Fruit fly (Drosophila melanogaster) whole organism, embryonic: Measurements from ENCODE around the gene CG15044.

Experiments used
- CG10565 ChIP-seq: fragments of 200-800 bp; sonication (Bioruptor generic); optimal IDR thresholded peaks from 3 replicates; lab custom pipeline; 2016; ENCODE audit warnings: missing biosample characterization, mild to moderate bottlenecking, missing genetic modification characterization
- CG11398 ChIP-seq: fragments of 200-800 bp; sonication (Bioruptor generic); optimal IDR thresholded peaks from 2 replicates; lab custom pipeline; 2016; ENCODE audit warnings: missing biosample characterization, missing genetic modification characterization
- CG13775 ChIP-seq: fragments of 200-800 bp; sonication (Bioruptor generic); optimal IDR thresholded peaks from 3 replicates; lab custom pipeline; 2017; ENCODE audit warnings: missing biosample characterization, mild to moderate bottlenecking, missing genetic modification characterization
- CG15514 ChIP-seq: fragments of 200-800 bp; sonication (Bioruptor generic); optimal IDR thresholded peaks from 3 replicates; lab custom pipeline; 2017; ENCODE audit warnings: missing biosample characterization, missing genetic modification characterization, mild to moderate bottlenecking, moderate library complexity, missing genetic modification reagents
- CG15696 ChIP-seq: fragments of 200-800 bp; sonication (Bioruptor generic); optimal IDR thresholded peaks from 2 replicates; lab custom pipeline; 2019; ENCODE audit warnings: missing biosample characterization, mild to moderate bottlenecking, missing genetic modification characterization, moderate library complexity
- CG17612 ChIP-seq: fragments of 200-800 bp; sonication (Bioruptor generic); IDR thresholded peaks from 2 replicates; pipeline ENCODE4 v1.3.6; 2022; ENCODE audit warnings: missing biosample characterization, missing genetic modification characterization
- CG18476 ChIP-seq: fragments of 200-800 bp; sonication (Bioruptor generic); optimal IDR thresholded peaks from 2 replicates; lab custom pipeline; 2016; ENCODE audit warnings: missing biosample characterization, mild to moderate bottlenecking, missing genetic modification characterization
- CG18619 ChIP-seq: fragments of 200-800 bp; sonication (Bioruptor generic); optimal IDR thresholded peaks from 3 replicates; lab custom pipeline; 2017; ENCODE audit warnings: missing biosample characterization, mild to moderate bottlenecking, missing genetic modification characterization
- CG2199 ChIP-seq: fragments of 200-800 bp; sonication (Bioruptor generic); IDR thresholded peaks from 3 replicates; pipeline ENCODE4 v1.3.6; 2022; ENCODE audit warnings: missing biosample characterization, missing genetic modification characterization
- CG2678 ChIP-seq: fragments of 200-800 bp; sonication (Bioruptor generic); optimal IDR thresholded peaks from 3 replicates; lab custom pipeline; 2019; ENCODE audit warnings: missing biosample characterization, mild to moderate bottlenecking, missing genetic modification characterization, moderate library complexity
- CG32772 ChIP-seq: fragments of 200-800 bp; sonication (Bioruptor generic); IDR thresholded peaks from 2 replicates; pipeline ENCODE4 v1.3.6; 2022; ENCODE audit warnings: missing biosample characterization, missing genetic modification characterization
- CG3407 ChIP-seq: fragments of 200-800 bp; sonication (Bioruptor generic); optimal IDR thresholded peaks from 2 replicates; lab custom pipeline; 2018; ENCODE audit warnings: missing biosample characterization, mild to moderate bottlenecking, missing genetic modification characterization
- CG34224 ChIP-seq: fragments of 200-800 bp; sonication (Bioruptor generic); IDR thresholded peaks from 3 replicates; pipeline ENCODE4 v1.3.6; 2022; ENCODE audit warnings: missing biosample characterization, missing genetic modification characterization; ENCODE audit not compliant: partially characterized antibody
- CG3726 ChIP-seq: fragments of 200-800 bp; sonication (Bioruptor generic); IDR thresholded peaks from 3 replicates; pipeline ENCODE4, ENCODE4 v1.3.6; 2022; ENCODE audit warnings: missing biosample characterization, missing genetic modification characterization
- CG6272 ChIP-seq: fragments of 200-800 bp; sonication (Bioruptor generic); IDR thresholded peaks from 2 replicates; pipeline ENCODE4 v1.3.6; 2022; ENCODE audit warnings: missing biosample characterization, missing genetic modification characterization
- CG7745 ChIP-seq: fragments of 200-800 bp; sonication (Bioruptor generic); optimal IDR thresholded peaks from 2 replicates; lab custom pipeline; 2018; ENCODE audit warnings: missing biosample characterization, mild to moderate bottlenecking, missing genetic modification characterization, moderate library complexity
- CG7928 ChIP-seq: fragments of 200-800 bp; sonication (Bioruptor generic); optimal IDR thresholded peaks from 2 replicates; lab custom pipeline; 2017; ENCODE audit warnings: missing biosample characterization, mild to moderate bottlenecking, missing genetic modification characterization
- CG8765 ChIP-seq: fragments of 200-800 bp; sonication (Bioruptor generic); IDR thresholded peaks from 2 replicates; pipeline ENCODE4 v1.3.6; 2022; ENCODE audit warnings: missing biosample characterization, missing genetic modification characterization
- CG9609 ChIP-seq: fragments of 200-800 bp; sonication (Bioruptor generic); optimal IDR thresholded peaks from 3 replicates; lab custom pipeline; 2016; ENCODE audit warnings: missing biosample characterization, missing genetic modification characterization
- D19A ChIP-seq: fragments of 200-800 bp; optimal IDR thresholded peaks from 3 replicates; lab custom pipeline; 2019; ENCODE audit warnings: missing biosample characterization, mild to moderate bottlenecking, missing genetic modification characterization, moderate library complexity
- Dek ChIP-seq: fragments of 200-800 bp; sonication (Bioruptor generic); optimal IDR thresholded peaks from 3 replicates; lab custom pipeline; 2019; ENCODE audit warnings: missing biosample characterization, mild to moderate bottlenecking, missing genetic modification characterization, moderate library complexity
- Fer1 ChIP-seq: fragments of 200-800 bp; sonication (Bioruptor generic); optimal IDR thresholded peaks from 2 replicates; lab custom pipeline; 2017; ENCODE audit warnings: missing biosample characterization, mild to moderate bottlenecking, missing genetic modification characterization
- Gug ChIP-seq: fragments of 200-800 bp; sonication (Bioruptor generic); IDR thresholded peaks from 4 replicates; pipeline ENCODE4 v1.3.6; 2022; ENCODE audit warnings: missing biosample characterization, missing genetic modification characterization
- Med ChIP-seq: fragments of 200-800 bp; sonication (Bioruptor generic); peaks from one replicate; lab custom pipeline; 2016; ENCODE audit warnings: missing biosample characterization, missing genetic modification characterization, mild to moderate bottlenecking, inconsistent platforms, moderate library complexity
- NC2β ChIP-seq: fragments of 200-800 bp; sonication (Bioruptor generic); optimal IDR thresholded peaks from 2 replicates; lab custom pipeline; 2016; ENCODE audit warnings: missing biosample characterization, missing genetic modification characterization
- Nf-YC ChIP-seq: fragments of 200-800 bp; optimal IDR thresholded peaks from 3 replicates; lab custom pipeline; 2019; ENCODE audit warnings: missing biosample characterization, mild to moderate bottlenecking, missing genetic modification characterization, moderate library complexity
- Side ChIP-seq: fragments of 200-800 bp; sonication (Bioruptor generic); optimal IDR thresholded peaks from 2 replicates; lab custom pipeline; 2016; ENCODE audit warnings: missing biosample characterization, missing genetic modification characterization
- Sry-β ChIP-seq: fragments of 200-800 bp; sonication (Bioruptor generic); optimal IDR thresholded peaks from 2 replicates; lab custom pipeline; 2018; ENCODE audit warnings: missing biosample characterization, mild to moderate bottlenecking, missing genetic modification characterization, moderate library complexity
- TFAM ChIP-seq: fragments of 200-800 bp; sonication (Bioruptor generic); optimal IDR thresholded peaks from 2 replicates; lab custom pipeline; 2017; ENCODE audit warnings: missing biosample characterization, missing genetic modification characterization, inconsistent platforms
- Xbp1 ChIP-seq: fragments of 200-800 bp; sonication (Bioruptor generic); optimal IDR thresholded peaks from 3 replicates; lab custom pipeline; 2016; ENCODE audit warnings: missing biosample characterization, mild to moderate bottlenecking, missing genetic modification characterization
- abd-A ChIP-seq: fragments of 200-800 bp; sonication (Bioruptor generic); optimal IDR thresholded peaks from 3 replicates; lab custom pipeline; 2019; ENCODE audit warnings: missing biosample characterization, mild to moderate bottlenecking, missing genetic modification characterization, moderate library complexity
- btn ChIP-seq: fragments of 200-800 bp; sonication (Bioruptor generic); optimal IDR thresholded peaks from 2 replicates; lab custom pipeline; 2016; ENCODE audit warnings: missing biosample characterization, missing genetic modification characterization
- chinmo ChIP-seq: fragments of 200-800 bp; sonication (Bioruptor generic); IDR thresholded peaks from 4 replicates; pipeline ENCODE4 v1.3.6; 2022; ENCODE audit warnings: missing biosample characterization, missing genetic modification characterization; ENCODE audit not compliant: partially characterized antibody
- crp ChIP-seq, 2 experiments: fragments of 200-800 bp; sonication (Bioruptor generic); optimal IDR thresholded peaks; 2 replicates in 1 of 2; 3 replicates in 1 of 2; lab custom pipeline; 2017; ENCODE audit warnings: missing biosample characterization in 2 of 2, missing genetic modification characterization in 2 of 2, mild to moderate bottlenecking in 1 of 2, moderate library complexity in 1 of 2
- jigr1 ChIP-seq: fragments of 200-800 bp; sonication (Bioruptor generic); IDR thresholded peaks from 3 replicates; pipeline ENCODE4 v1.3.6; 2022; ENCODE audit warnings: missing biosample characterization, missing genetic modification characterization
- jing ChIP-seq: fragments of 200-800 bp; sonication (Bioruptor generic); optimal IDR thresholded peaks from 2 replicates; lab custom pipeline; 2018; ENCODE audit warnings: missing biosample characterization, mild to moderate bottlenecking, missing genetic modification characterization
- kay ChIP-seq: fragments of 200-800 bp; sonication (Bioruptor generic); optimal IDR thresholded peaks from 2 replicates; lab custom pipeline; 2016; ENCODE audit warnings: missing biosample characterization, missing genetic modification characterization
- ken ChIP-seq: fragments of 200-800 bp; sonication (Bioruptor generic); IDR thresholded peaks from 3 replicates; pipeline ENCODE4 v1.3.6; 2022; ENCODE audit warnings: missing biosample characterization, missing genetic modification characterization
- knrl ChIP-seq: fragments of 200-800 bp; sonication (Bioruptor generic); IDR thresholded peaks from 3 replicates; pipeline ENCODE4 v1.3.6; 2022; ENCODE audit warnings: missing biosample characterization, missing genetic modification characterization; ENCODE audit not compliant: partially characterized antibody
- nmo ChIP-seq: fragments of 200-800 bp; sonication (Bioruptor generic); optimal IDR thresholded peaks from 2 replicates; lab custom pipeline; 2018; ENCODE audit warnings: missing biosample characterization, mild to moderate bottlenecking, missing genetic modification characterization, moderate library complexity
- p53 ChIP-seq: fragments of 200-800 bp; sonication (Bioruptor generic); optimal IDR thresholded peaks from 2 replicates; lab custom pipeline; 2016; ENCODE audit warnings: missing biosample characterization, missing genetic modification characterization
- pan ChIP-seq, 4 experiments: fragments of >200 bp in 3 of 4; fragments of 200-800 bp in 1 of 4; sonication (Bioruptor generic) in 1 of 4; optimal IDR thresholded peaks in 3 of 4; IDR thresholded peaks in 1 of 4; 2 replicates each; pipeline versions ENCODE4 v1.3.6 to Lab custom; 2017 to 2022; ENCODE audit warnings: missing biosample characterization in 2 of 4, missing genetic modification characterization in 2 of 4, mixed read lengths in 1 of 4
- sc ChIP-seq, 3 experiments: fragments of >200 bp in 2 of 3; fragments of 200-800 bp in 1 of 3; sonication (Bioruptor generic) in 1 of 3; optimal IDR thresholded peaks; 2 replicates in 2 of 3; 3 replicates in 1 of 3; lab custom pipeline; 2017; ENCODE audit warnings: mild to moderate bottlenecking in 1 of 3, missing biosample characterization in 1 of 3, missing genetic modification characterization in 1 of 3, missing genetic modification reagents in 1 of 3
- shn ChIP-seq: fragments of 200-800 bp; sonication (Bioruptor generic); optimal IDR thresholded peaks from 3 replicates; lab custom pipeline; 2016; ENCODE audit warnings: missing biosample characterization, missing genetic modification characterization
- sisA ChIP-seq: fragments of 200-800 bp; sonication (Bioruptor generic); IDR thresholded peaks from 2 replicates; pipeline ENCODE4 v1.3.6; 2022; ENCODE audit warnings: missing biosample characterization, missing genetic modification characterization
- sna ChIP-seq: fragments of 200-800 bp; sonication (Bioruptor generic); IDR thresholded peaks from 2 replicates; pipeline ENCODE4 v1.3.6; 2022; ENCODE audit warnings: missing biosample characterization, missing genetic modification characterization; ENCODE audit not compliant: partially characterized antibody
- stc ChIP-seq: fragments of 200-800 bp; sonication (Bioruptor generic); IDR thresholded peaks from 2 replicates; pipeline ENCODE4 v1.3.6; 2022; ENCODE audit warnings: missing biosample characterization, missing genetic modification characterization
- toy ChIP-seq: fragments of 200-800 bp; sonication (Bioruptor generic); IDR thresholded peaks from 2 replicates; pipeline ENCODE4 v1.3.6; 2022; ENCODE audit warnings: missing biosample characterization, missing genetic modification characterization
- zf30C ChIP-seq: fragments of 200-800 bp; sonication (Bioruptor generic); optimal IDR thresholded peaks from 3 replicates; lab custom pipeline; 2018; ENCODE audit warnings: missing biosample characterization, mild to moderate bottlenecking, missing genetic modification characterization

The CG15044 gene

dm6 chrX:18515988-18516541 is 24.3 kb upstream of the CG15044 start (continued):
- TF ChIP-seq sisA (GFP tag; lab: Robert Waterston, UW), result 0 out of 2 replicates have a peak, but pooled peaks have one; percentile 4
- no peak for TF ChIP-seq D19A (tag; lab: Kevin White, UChicago)
- peak; percentile 22 for TF ChIP-seq Nf-YC
- TF ChIP-seq Gug (GFP tag; lab: Robert Waterston, UW), result no peak
- peak; percentile 1 for TF ChIP-seq CG15514 (GFP tag; lab: Kevin White, UChicago)
- peak; percentile 66 for TF ChIP-seq Med
- peak; percentile 57; the same call in 1 of the 3 replicates for TF ChIP-seq ken (GFP tag; lab: Robert Waterston, UW)
- TF ChIP-seq CG2678, result peak; percentile 33
- TF ChIP-seq sc (optimal IDR thresholded peaks at IDR 0.05; lab: Kevin White, UChicago), result no peak
- no peak for TF ChIP-seq sc (GFP tag; optimal IDR thresholded peaks at IDR 0.05; lab: Kevin White, UChicago)
- no peak for TF ChIP-seq sna (GFP tag; lab: Robert Waterston, UW)
- TF ChIP-seq CG11398 (GFP tag; lab: Kevin White, UChicago), result no peak
- no peak for TF ChIP-seq CG3407 (GFP tag; lab: Kevin White, UChicago)
- TF ChIP-seq toy, result no peak
- no peak for TF ChIP-seq crp (GFP tag; optimal IDR thresholded peaks at IDR 0.05; lab: Kevin White, UChicago)
- peak; percentile 98 for TF ChIP-seq Sry-β
- TF ChIP-seq CG3726 (GFP tag; lab: Robert Waterston, UW), result no peak
- no peak for TF ChIP-seq CG7928
- TF ChIP-seq CG18619 (GFP tag; lab: Kevin White, UChicago), result no peak
- TF ChIP-seq kay (GFP tag; lab: Kevin White, UChicago), result peak; percentile 24
- TF ChIP-seq Xbp1, result peak; percentile 1
- TF ChIP-seq Side, result peak; percentile 20
- no peak for TF ChIP-seq CG32772 (GFP tag; lab: Robert Waterston, UW)
- TF ChIP-seq CG10565 (GFP tag; lab: Kevin White, UChicago), result no peak
- TF ChIP-seq Dek, result no peak
- peak; percentile 6 for TF ChIP-seq nmo
- TF ChIP-seq CG15696 (tag; lab: Kevin White, UChicago), result no peak
- TF ChIP-seq jigr1 (GFP tag; lab: Robert Waterston, UW), result no peak
- TF ChIP-seq CG13775 (GFP tag; lab: Kevin White, UChicago), result peak; percentile 2
- TF ChIP-seq CG17612 (GFP tag; lab: Robert Waterston, UW), result no peak
- no peak for TF ChIP-seq TFAM
- no peak for TF ChIP-seq CG8765 (GFP tag; lab: Robert Waterston, UW)
- TF ChIP-seq jing (GFP tag; lab: Kevin White, UChicago), result no peak
- TF ChIP-seq p53 (GFP tag; lab: Kevin White, UChicago), result no peak
- TF ChIP-seq chinmo (GFP tag; lab: Robert Waterston, UW), result peak; percentile 63; the same call in 2 of the 4 replicates
- no peak for TF ChIP-seq stc (GFP tag; lab: Robert Waterston, UW)
- TF ChIP-seq Fer1 (GFP tag; lab: Kevin White, UChicago), result no peak
- TF ChIP-seq CG9609 (GFP tag; lab: Kevin White, UChicago), result no peak
- TF ChIP-seq btn (GFP tag; lab: Kevin White, UChicago), result no peak
- TF ChIP-seq NC2β (GFP tag; lab: Kevin White, UChicago), result no peak
- no peak for TF ChIP-seq CG18476 (GFP tag; lab: Kevin White, UChicago)
- peak; percentile 12 for TF ChIP-seq shn (GFP tag; lab: Kevin White, UChicago)
- peak; percentile 44 for TF ChIP-seq abd-A (tag; lab: Kevin White, UChicago)
- TF ChIP-seq CG7745 (tag; lab: Kevin White, UChicago), result no peak
- TF ChIP-seq pan (optimal IDR thresholded peaks at IDR 0.05; lab: Kevin White, UChicago), result no peak
- no peak for TF ChIP-seq pan (GFP tag; optimal IDR thresholded peaks at IDR 0.05 in 1 of 2, IDR thresholded peaks at IDR 0.05 in 1 of 2)
- peak; percentile 24 for TF ChIP-seq zf30C (GFP tag; lab: Kevin White, UChicago)
- no peak for TF ChIP-seq knrl (GFP tag; lab: Robert Waterston, UW)
- no peak for TF ChIP-seq CG6272 (GFP tag; lab: Robert Waterston, UW)
- no peak for TF ChIP-seq CG34224 (GFP tag; lab: Robert Waterston, UW)
- TF ChIP-seq CG2199 (GFP tag; lab: Robert Waterston, UW), result 0 out of 3 replicates have a peak, but pooled peaks have one; percentile 39
